Worm (Caenorhabditis elegans): ENCODE results near the gene T05C12.8.

The T05C12.8 gene

ce11 chrII:8169283-8169682 is 21.1 kb downstream of the T05C12.8 start, which contains the start of gene T05C12.15:
Gene T05C12.15, plus strand, starts transcription at chrII:8169583.
- TF ChIP-seq ham-2 (GFP tag; optimal IDR thresholded peaks at IDR 0.05) (no peak), ces-1 (GFP tag; optimal IDR thresholded peaks at IDR 0.05) (no peak), M03D4.4 (tag; optimal IDR thresholded peaks at IDR 0.05) (no peak), unc-120 (tag; optimal IDR thresholded peaks at IDR 0.05; ENCODE audit: poor library complexity, severe bottlenecking) (no peak), ceh-83 (GFP tag; optimal IDR thresholded peaks at IDR 0.05) (no peak), nhr-76 (tag; optimal IDR thresholded peaks at IDR 0.05) (no peak), zip-8 (tag; optimal IDR thresholded peaks at IDR 0.05) (no peak), flh-1 (GFP tag; optimal IDR thresholded peaks at IDR 0.05) (no peak), lin-13 (tag; optimal IDR thresholded peaks at IDR 0.05) (no peak), ceh-39 (tag; optimal IDR thresholded peaks at IDR 0.05) (no peak), unc-62 (GFP tag; optimal IDR thresholded peaks at IDR 0.05) (no peak), elt-3 (tag; optimal IDR thresholded peaks at IDR 0.05) (no peak)

DNA sequence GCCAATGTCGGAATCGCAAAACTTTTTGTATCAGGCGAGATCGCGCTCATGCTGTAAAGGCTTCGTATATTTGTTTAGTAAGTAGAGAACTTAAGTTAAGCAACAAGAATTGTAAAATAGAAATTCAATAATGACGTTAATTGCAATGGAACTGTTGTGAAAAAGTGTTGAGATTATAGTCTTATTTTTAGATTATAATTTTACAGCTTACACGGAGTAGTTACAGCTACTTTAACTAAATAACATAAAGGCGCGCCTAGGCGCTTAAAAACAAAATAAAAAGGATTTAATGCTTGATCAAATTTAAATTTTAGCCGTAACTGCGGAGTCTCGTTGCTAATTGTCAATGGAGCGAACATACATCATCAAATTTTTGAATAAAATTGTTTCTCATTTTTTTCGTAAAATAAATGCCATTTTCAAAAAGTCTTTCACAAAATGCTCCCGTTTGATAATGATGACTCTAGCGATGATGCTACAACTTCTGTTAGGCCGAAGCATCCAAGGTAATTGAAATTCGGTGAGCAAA is 28.2 kb downstream of the T05C12.8 start, which contains the start of the genes emb-27 and rrf-3:
Gene emb-27 (minus strand): TSS at position 51 of the 529 bp plus-strand sequence.
Gene rrf-3 (plus strand): TSS at position 346 of the 529 bp plus-strand sequence.
- TF ChIP-seq ham-2 (GFP tag; optimal IDR thresholded peaks at IDR 0.05): peak; percentile 68
- peak; percentile 97 for TF ChIP-seq ces-1 (GFP tag; optimal IDR thresholded peaks at IDR 0.05)
- peak; percentile 71 for TF ChIP-seq lsy-2 (tag; optimal IDR thresholded peaks at IDR 0.05)
- no peak for TF ChIP-seq mls-2 (tag; optimal IDR thresholded peaks at IDR 0.05)

DNA sequence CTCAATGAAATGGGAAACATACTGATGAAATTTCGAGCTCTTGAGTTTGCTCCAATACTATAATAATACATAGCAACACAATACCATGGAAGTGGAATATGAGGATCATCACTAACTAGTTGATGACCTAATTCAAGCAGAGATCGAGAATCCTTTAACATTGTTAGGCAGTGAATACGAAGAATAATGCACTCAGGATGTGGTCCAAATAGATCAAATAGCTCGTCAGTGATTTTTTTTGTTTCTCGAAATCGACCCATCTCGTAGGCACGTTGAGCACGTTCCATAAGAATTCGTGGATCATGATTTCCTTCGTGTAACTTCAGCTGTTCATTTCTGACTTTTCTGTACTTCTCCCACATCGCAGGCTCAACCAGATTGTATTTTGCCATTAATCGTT is 29.4 kb downstream of the T05C12.8 start:
- TF ChIP-seq ceh-83 (GFP tag; optimal IDR thresholded peaks at IDR 0.05) (no peak), ceh-43 (GFP tag; optimal IDR thresholded peaks at IDR 0.05) (no peak), sptf-1 (tag; optimal IDR thresholded peaks at IDR 0.05) (no peak), mls-2 (tag; optimal IDR thresholded peaks at IDR 0.05) (no peak), lsy-2 (tag; optimal IDR thresholded peaks at IDR 0.05) (no peak), sem-2 (GFP tag; optimal IDR thresholded peaks at IDR 0.05) (no peak), ceh-39 (tag; optimal IDR thresholded peaks at IDR 0.05) (no peak), nhr-76 (tag; optimal IDR thresholded peaks at IDR 0.05) (no peak), nhr-28 (tag; optimal IDR thresholded peaks at IDR 0.05) (no peak)

DNA sequence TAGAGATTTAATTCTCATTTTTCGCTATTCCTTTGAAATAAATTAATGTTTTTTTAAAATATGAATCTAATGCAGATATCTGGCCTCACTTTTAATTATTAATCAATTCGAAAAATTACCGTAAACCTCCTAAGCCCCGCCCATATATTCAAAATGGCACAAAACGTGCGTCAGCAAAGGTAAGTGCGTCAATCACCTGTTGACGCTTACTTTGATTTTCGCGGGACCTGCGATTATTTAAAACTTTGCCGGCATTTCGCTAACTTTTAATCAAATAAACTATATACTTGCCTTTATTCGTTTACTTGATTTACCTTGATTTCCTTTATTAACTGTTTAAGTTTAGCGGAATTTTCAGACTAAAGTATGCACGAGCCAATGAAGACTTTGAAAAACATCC is 32.4 kb downstream of the T05C12.8 start, which contains the start of gene pch-2:
Gene pch-2 (plus strand): TSS at position 359 of the 400 bp plus-strand sequence.
- TF ChIP-seq mep-1 (tag; optimal IDR thresholded peaks at IDR 0.05) (peak; percentile 35), ces-1 (GFP tag; optimal IDR thresholded peaks at IDR 0.05) (peak; percentile 1), mab-5 (tag; optimal IDR thresholded peaks at IDR 0.05) (no peak), lsy-2 (tag; optimal IDR thresholded peaks at IDR 0.05) (peak; percentile 87), snpc-4 (tag; optimal IDR thresholded peaks at IDR 0.05) (no peak), nhr-237 (tag; optimal IDR thresholded peaks at IDR 0.05) (peak; percentile 9), lin-13 (tag; optimal IDR thresholded peaks at IDR 0.05) (peak; percentile 28), hlh-1 (tag; optimal IDR thresholded peaks at IDR 0.05) (no peak)

DNA sequence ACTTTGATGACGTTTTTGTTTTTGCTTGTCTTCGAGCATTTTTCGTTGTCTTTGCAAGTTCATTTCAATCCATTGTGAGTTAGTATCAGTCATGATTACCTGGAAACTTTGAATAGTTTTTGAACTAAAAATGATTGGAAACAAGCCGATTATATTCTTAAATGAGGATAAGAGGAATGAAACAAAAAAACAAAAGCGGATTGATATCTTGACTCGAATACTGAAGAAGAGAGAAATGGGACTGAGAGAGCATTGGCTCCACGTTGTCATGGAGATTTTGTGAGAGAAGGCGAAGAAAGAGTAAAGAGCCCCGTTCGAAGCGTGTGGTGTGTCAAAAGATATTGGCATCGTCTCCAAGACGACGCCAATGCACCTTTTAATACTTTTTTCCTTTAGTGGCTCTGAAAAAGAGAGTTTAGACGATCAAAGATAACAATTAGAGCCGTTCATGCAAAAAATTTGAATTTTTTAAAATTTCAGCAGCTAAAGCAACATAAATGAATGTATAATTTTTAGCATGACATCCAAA is 33.4 kb downstream of the T05C12.8 start, which contains the start of the genes tub-1 and tmem-138:
Gene tub-1 (minus strand): TSS at position 101 of the 529 bp plus-strand sequence.
Gene tmem-138 (plus strand): TSS at position 479 of the 529 bp plus-strand sequence.
- TF ChIP-seq hlh-1 (tag; optimal IDR thresholded peaks at IDR 0.05): no peak
- TF ChIP-seq sem-2 (GFP tag; optimal IDR thresholded peaks at IDR 0.05): no peak
- TF ChIP-seq zip-8 (tag; optimal IDR thresholded peaks at IDR 0.05): no peak
- TF ChIP-seq tbx-8 (GFP tag; optimal IDR thresholded peaks at IDR 0.05): no peak
- no peak for TF ChIP-seq lsy-2 (tag; optimal IDR thresholded peaks at IDR 0.05)
- no peak for TF ChIP-seq pha-4 (tag; optimal IDR thresholded peaks at IDR 0.05)
- TF ChIP-seq elt-1 (tag; optimal IDR thresholded peaks at IDR 0.05; ENCODE audit: borderline replicate concordance, insufficient read depth): no peak
- no peak for TF ChIP-seq ces-1 (GFP tag; optimal IDR thresholded peaks at IDR 0.05)
- no peak for TF ChIP-seq mep-1 (tag; optimal IDR thresholded peaks at IDR 0.05)
- TF ChIP-seq ham-2 (GFP tag; optimal IDR thresholded peaks at IDR 0.05): no peak
- no peak for TF ChIP-seq unc-62 (GFP tag; optimal IDR thresholded peaks at IDR 0.05)
- TF ChIP-seq mls-2 (tag; optimal IDR thresholded peaks at IDR 0.05): no peak
- TF ChIP-seq nhr-237 (tag; optimal IDR thresholded peaks at IDR 0.05): no peak

DNA sequence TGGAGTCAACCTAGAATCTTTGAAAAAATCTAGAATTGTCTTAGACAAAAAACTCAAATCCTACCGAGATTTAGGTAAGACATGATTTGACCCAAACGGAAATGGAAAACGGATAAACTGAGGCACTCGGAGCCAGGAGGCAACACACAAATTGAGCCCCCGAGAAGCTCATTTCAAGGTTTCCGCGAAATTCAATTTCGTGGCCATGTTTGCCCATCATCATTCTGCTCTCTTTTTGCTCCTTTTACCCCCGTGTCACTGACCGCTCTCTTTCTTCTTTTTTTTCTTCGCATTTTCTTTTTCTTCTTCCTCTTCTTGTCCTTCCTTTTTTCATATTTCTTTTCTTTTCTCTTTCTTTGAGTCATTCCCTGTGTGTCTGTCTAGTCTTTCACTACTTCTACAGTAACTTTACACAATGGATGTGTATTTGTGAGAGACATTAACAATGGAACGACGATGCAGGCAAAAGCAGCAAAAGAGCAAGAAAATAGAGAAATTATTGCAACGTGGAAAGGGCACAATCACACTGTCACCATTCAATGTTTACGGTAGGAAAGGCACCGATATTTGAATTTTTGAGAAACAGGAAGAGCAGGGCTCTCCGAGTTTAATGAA is 37.5 kb downstream of the T05C12.8 start:
- no peak for TF ChIP-seq ztf-11 (tag; optimal IDR thresholded peaks at IDR 0.05)
- TF ChIP-seq nhr-237 (tag; optimal IDR thresholded peaks at IDR 0.05): no peak
- peak; percentile 88 for TF ChIP-seq ces-1 (GFP tag; optimal IDR thresholded peaks at IDR 0.05)
- no peak for TF ChIP-seq ceh-83 (GFP tag; optimal IDR thresholded peaks at IDR 0.05)
- no peak for TF ChIP-seq unc-39 (tag; optimal IDR thresholded peaks at IDR 0.05)

Data from whole organism, mixed stage, embryonic.